Worm (Caenorhabditis elegans) whole organism, mixed stage, embryonic: ENCODE results near the gene ndx-6.
A peak's percentile ranks its signal among the peaks of the same experiment; 100 is the strongest.

ENCODE experiments used
- M03D4.4 ChIP-seq: sonication (generic microtip); optimal IDR thresholded peaks from 2 replicates; lab custom pipeline; 2017; ENCODE audit warnings: mild to moderate bottlenecking, missing genetic modification characterization, missing compliant biosample characterization
- bed-3 ChIP-seq: fragments of 200-800 bp; sonication (Bioruptor generic); optimal IDR thresholded peaks from 3 replicates; lab custom pipeline; 2018; ENCODE audit warnings: mild to moderate bottlenecking, missing genetic modification characterization, moderate library complexity, missing compliant biosample characterization
- blmp-1 ChIP-seq: fragments of 150-350 bp; optimal IDR thresholded peaks from 2 replicates; lab custom pipeline; 2014; ENCODE audit warnings: missing biosample characterization, missing genetic modification characterization
- ceh-39 ChIP-seq: fragments of 150-350 bp; optimal IDR thresholded peaks from 2 replicates; lab custom pipeline; 2014; ENCODE audit warnings: missing biosample characterization, missing genetic modification characterization
- ceh-43 ChIP-seq: fragments of 200-800 bp; sonication (Bioruptor generic); optimal IDR thresholded peaks from 2 replicates; lab custom pipeline; 2018; ENCODE audit warnings: mild to moderate bottlenecking, missing genetic modification characterization, moderate library complexity, missing compliant biosample characterization
- ceh-83 ChIP-seq: fragments of 200-800 bp; sonication (Bioruptor generic); optimal IDR thresholded peaks from 2 replicates; lab custom pipeline; 2018; ENCODE audit warnings: mild to moderate bottlenecking, missing genetic modification characterization, missing compliant biosample characterization
- ces-1 ChIP-seq: fragments of 150-350 bp; optimal IDR thresholded peaks from 2 replicates; lab custom pipeline; 2014; ENCODE audit warnings: missing biosample characterization, missing genetic modification reagents, missing genetic modification characterization
- cnd-1 ChIP-seq: fragments of 200-800 bp; sonication (Bioruptor generic); optimal IDR thresholded peaks from 2 replicates; lab custom pipeline; 2018; ENCODE audit warnings: mild to moderate bottlenecking, missing genetic modification characterization, missing compliant biosample characterization
- drap-1 ChIP-seq: fragments of 200-800 bp; sonication (Bioruptor generic); optimal IDR thresholded peaks from 3 replicates; lab custom pipeline; 2018; ENCODE audit warnings: mild to moderate bottlenecking, missing genetic modification characterization, missing compliant biosample characterization
- elt-1 ChIP-seq: sonication (generic microtip); optimal IDR thresholded peaks from 2 replicates; lab custom pipeline; 2017; ENCODE audit warnings: missing genetic modification characterization, mild to moderate bottlenecking, missing compliant biosample characterization, antibody characterized with exemption, moderate library complexity, borderline replicate concordance; ENCODE audit not compliant: insufficient read depth
- elt-3 ChIP-seq: fragments of 150-350 bp; optimal IDR thresholded peaks from 2 replicates; lab custom pipeline; 2014; ENCODE audit warnings: missing biosample characterization, missing genetic modification characterization
- flh-1 ChIP-seq: fragments of 200-800 bp; sonication (Bioruptor generic); optimal IDR thresholded peaks from 2 replicates; lab custom pipeline; 2018; ENCODE audit warnings: mild to moderate bottlenecking, missing genetic modification characterization, moderate library complexity, missing compliant biosample characterization
- ham-2 ChIP-seq: fragments of 200-800 bp; sonication (Bioruptor generic); optimal IDR thresholded peaks from 2 replicates; lab custom pipeline; 2018; ENCODE audit warnings: mild to moderate bottlenecking, missing genetic modification characterization, missing compliant biosample characterization
- hlh-1 ChIP-seq: fragments of 150-350 bp; optimal IDR thresholded peaks from 2 replicates; lab custom pipeline; 2014; ENCODE audit warnings: missing biosample characterization, missing genetic modification reagents, missing genetic modification characterization
- lin-13 ChIP-seq: fragments of 150-350 bp; optimal IDR thresholded peaks from 2 replicates; lab custom pipeline; 2014; ENCODE audit warnings: missing biosample characterization, missing genetic modification characterization
- lin-32 ChIP-seq: fragments of 200-800 bp; sonication (Bioruptor generic); optimal IDR thresholded peaks from 2 replicates; lab custom pipeline; 2018; ENCODE audit warnings: mild to moderate bottlenecking, missing genetic modification characterization, missing compliant biosample characterization
- lsy-2 ChIP-seq: fragments of 150-350 bp; optimal IDR thresholded peaks from 2 replicates; lab custom pipeline; 2014; ENCODE audit warnings: missing biosample characterization, missing genetic modification characterization
- mab-5 ChIP-seq: fragments of 150-350 bp; optimal IDR thresholded peaks from 2 replicates; lab custom pipeline; 2014; ENCODE audit warnings: missing biosample characterization, missing genetic modification characterization
- mep-1 ChIP-seq: fragments of 150-350 bp; optimal IDR thresholded peaks from 2 replicates; lab custom pipeline; 2017; ENCODE audit warnings: missing biosample characterization, missing genetic modification reagents, missing genetic modification characterization, inconsistent platforms
- mls-2 ChIP-seq: sonication (generic microtip); optimal IDR thresholded peaks from 2 replicates; lab custom pipeline; 2016; ENCODE audit warnings: mild to moderate bottlenecking, missing genetic modification characterization, moderate library complexity, missing compliant biosample characterization
- nhr-12 ChIP-seq: fragments of 150-350 bp; optimal IDR thresholded peaks from 2 replicates; lab custom pipeline; 2014; ENCODE audit warnings: missing biosample characterization, missing genetic modification characterization
- nhr-2 ChIP-seq: fragments of 150-350 bp; optimal IDR thresholded peaks from 2 replicates; lab custom pipeline; 2014; ENCODE audit warnings: missing biosample characterization, missing genetic modification characterization
- nhr-237 ChIP-seq: fragments of 150-350 bp; optimal IDR thresholded peaks from 2 replicates; lab custom pipeline; 2014; ENCODE audit warnings: missing biosample characterization, missing genetic modification characterization
- nhr-28 ChIP-seq: fragments of 150-350 bp; optimal IDR thresholded peaks from 2 replicates; lab custom pipeline; 2014; ENCODE audit warnings: missing biosample characterization, missing genetic modification characterization
- nhr-76 ChIP-seq: sonication (generic microtip); optimal IDR thresholded peaks from 2 replicates; lab custom pipeline; 2017; ENCODE audit warnings: missing biosample characterization, missing genetic modification characterization
- pha-4 ChIP-seq: fragments of 150-350 bp; optimal IDR thresholded peaks from 2 replicates; lab custom pipeline; 2018; ENCODE audit warnings: missing biosample characterization, missing genetic modification reagents, missing genetic modification characterization
- sem-2 ChIP-seq: fragments of 200-800 bp; sonication (Bioruptor generic); optimal IDR thresholded peaks from 2 replicates; lab custom pipeline; 2018; ENCODE audit warnings: mild to moderate bottlenecking, missing genetic modification characterization, missing compliant biosample characterization
- snpc-4 ChIP-seq: fragments of 150-350 bp; optimal IDR thresholded peaks from 2 replicates; lab custom pipeline; 2014; ENCODE audit warnings: missing biosample characterization, missing genetic modification characterization
- sptf-1 ChIP-seq: sonication (generic microtip); optimal IDR thresholded peaks from 2 replicates; lab custom pipeline; 2017; ENCODE audit warnings: mild to moderate bottlenecking, missing genetic modification characterization, moderate library complexity, missing compliant biosample characterization
- tbx-8 ChIP-seq: fragments of 200-800 bp; sonication (Bioruptor generic); optimal IDR thresholded peaks from 2 replicates; lab custom pipeline; 2018; ENCODE audit warnings: mild to moderate bottlenecking, missing genetic modification characterization, moderate library complexity, missing compliant biosample characterization
- unc-120 ChIP-seq: sonication (generic microtip); optimal IDR thresholded peaks from 2 replicates; lab custom pipeline; 2017; ENCODE audit warnings: missing genetic modification characterization, missing compliant biosample characterization; ENCODE audit not compliant: poor library complexity, severe bottlenecking
- unc-39 ChIP-seq: fragments of 150-350 bp; optimal IDR thresholded peaks from 2 replicates; lab custom pipeline; 2014; ENCODE audit warnings: missing biosample characterization, missing genetic modification characterization
- unc-62 ChIP-seq: fragments of 150-350 bp; optimal IDR thresholded peaks from 2 replicates; lab custom pipeline; 2014; ENCODE audit warnings: missing biosample characterization, missing genetic modification reagents, missing genetic modification characterization
- zip-8 ChIP-seq: fragments of 150-350 bp; optimal IDR thresholded peaks from 2 replicates; lab custom pipeline; 2014; ENCODE audit warnings: missing biosample characterization, missing genetic modification characterization
- ztf-11 ChIP-seq: fragments of 150-350 bp; optimal IDR thresholded peaks from 2 replicates; lab custom pipeline; 2014; ENCODE audit warnings: missing biosample characterization, missing genetic modification characterization

Gene ndx-6

DNA sequence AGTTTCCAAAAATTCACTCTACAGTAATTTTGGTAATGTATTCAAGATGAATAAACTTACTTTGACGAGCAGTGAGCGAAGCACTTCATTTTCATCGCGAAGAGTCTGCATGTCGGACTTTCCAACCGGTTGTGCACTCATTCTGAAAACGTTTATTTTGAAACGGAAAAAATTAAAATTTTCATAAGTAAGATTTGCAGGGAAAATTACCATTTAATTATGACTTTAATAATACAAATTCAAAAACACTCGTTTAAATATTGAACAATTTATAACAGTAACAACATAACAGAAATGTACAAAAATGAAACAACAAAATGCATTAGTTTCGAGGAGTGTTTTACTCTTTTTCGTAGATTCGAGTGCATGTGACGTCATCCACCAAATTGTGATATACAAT is 22.8 kb upstream of the ndx-6 start, which contains the start of the genes EEED8.13 and EEED8.18:
Gene EEED8.13 (minus strand): TSS at position 101 of the 400 bp plus-strand sequence.
Gene EEED8.18 (minus strand): TSS at position 144 of the 400 bp plus-strand sequence.
- no peak for TF ChIP-seq nhr-28
- TF ChIP-seq zip-8 (tag; lab: Kevin White, UChicago): peak; percentile 32
- TF ChIP-seq cnd-1 (tag; lab: Kevin White, UChicago): no peak
- no peak for TF ChIP-seq flh-1 (GFP tag; lab: Kevin White, UChicago)
- no peak for TF ChIP-seq ham-2 (GFP tag; lab: Kevin White, UChicago)
- no peak for TF ChIP-seq nhr-2 (tag; lab: Kevin White, UChicago)
- TF ChIP-seq unc-39 (tag; lab: Kevin White, UChicago): no peak

DNA sequence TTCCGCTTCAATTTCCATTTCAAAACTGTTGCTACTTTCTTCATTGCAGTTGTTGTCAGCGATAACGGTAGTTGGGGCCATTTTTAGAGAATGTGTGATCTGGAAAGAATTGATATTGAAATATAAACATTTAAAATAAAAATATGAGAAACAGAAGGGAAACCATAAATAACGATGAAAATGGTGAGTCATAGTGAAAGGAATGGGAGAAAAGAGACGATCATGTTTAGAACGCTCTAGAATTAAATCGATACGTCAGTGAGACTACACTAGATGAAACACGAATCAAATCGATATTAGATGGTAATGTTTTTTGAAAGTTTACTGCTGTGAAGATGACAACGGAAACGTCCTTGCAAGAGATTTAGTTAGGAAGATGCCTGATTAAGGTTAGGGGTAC is 19.2 kb upstream of the ndx-6 start, which contains the start of the genes EEED8.12 and EEED8.4:
Gene EEED8.12 (minus strand): TSS at position 101 of the 400 bp plus-strand sequence.
Gene EEED8.4 (plus strand): TSS at position 396 of the 400 bp plus-strand sequence.
- TF ChIP-seq nhr-12 (tag; lab: Kevin White, UChicago): no peak
- no peak for TF ChIP-seq tbx-8 (GFP tag; lab: Kevin White, UChicago)
- TF ChIP-seq zip-8 (tag; lab: Kevin White, UChicago): no peak

DNA sequence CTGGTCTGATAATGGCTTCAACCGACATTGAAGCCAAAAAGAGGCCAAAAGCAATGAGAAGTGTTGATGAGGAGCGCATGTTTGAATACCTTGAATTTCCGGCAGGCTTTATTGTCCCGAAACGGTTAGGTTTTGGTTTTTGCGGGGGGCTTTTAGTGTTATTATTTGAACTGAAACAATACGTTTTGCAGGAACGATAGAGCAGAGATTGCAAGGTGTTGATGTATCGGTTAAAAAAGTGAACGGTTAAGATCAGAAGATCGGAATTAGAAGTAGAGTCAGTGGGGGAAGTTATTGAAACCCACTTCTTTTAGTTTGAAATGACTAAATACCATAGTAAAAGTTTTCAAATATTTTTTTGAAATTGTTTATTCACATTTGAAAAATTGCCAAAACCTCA is 17.9 kb upstream of the ndx-6 start, which contains the start of gene clec-141:
Gene clec-141 (minus strand): TSS at position 101 of the 400 bp plus-strand sequence.
- no peak for TF ChIP-seq ceh-83
- no peak for TF ChIP-seq mep-1 (tag; lab: Kevin White, UChicago)
- no peak for TF ChIP-seq M03D4.4
- no peak for TF ChIP-seq blmp-1 (tag; lab: Kevin White, UChicago)
- TF ChIP-seq hlh-1 (tag; lab: Kevin White, UChicago): no peak
- no peak for TF ChIP-seq drap-1 (GFP tag; lab: Kevin White, UChicago)
- no peak for TF ChIP-seq lin-32 (GFP tag; lab: Kevin White, UChicago)
- no peak for TF ChIP-seq bed-3 (GFP tag; lab: Kevin White, UChicago)
- no peak for TF ChIP-seq elt-1
- no peak for TF ChIP-seq nhr-76
- no peak for TF ChIP-seq nhr-12 (tag; lab: Kevin White, UChicago)
- no peak for TF ChIP-seq nhr-2 (tag; lab: Kevin White, UChicago)
- TF ChIP-seq unc-62: no peak
- TF ChIP-seq mls-2 (tag; lab: Kevin White, UChicago): no peak
- TF ChIP-seq sem-2 (GFP tag; lab: Kevin White, UChicago): no peak
- TF ChIP-seq sptf-1 (tag; lab: Kevin White, UChicago): no peak
- TF ChIP-seq lsy-2: no peak
- no peak for TF ChIP-seq ceh-39 (tag; lab: Kevin White, UChicago)
- TF ChIP-seq nhr-237 (tag; lab: Kevin White, UChicago): no peak
- TF ChIP-seq unc-120 (tag; lab: Kevin White, UChicago): no peak

DNA sequence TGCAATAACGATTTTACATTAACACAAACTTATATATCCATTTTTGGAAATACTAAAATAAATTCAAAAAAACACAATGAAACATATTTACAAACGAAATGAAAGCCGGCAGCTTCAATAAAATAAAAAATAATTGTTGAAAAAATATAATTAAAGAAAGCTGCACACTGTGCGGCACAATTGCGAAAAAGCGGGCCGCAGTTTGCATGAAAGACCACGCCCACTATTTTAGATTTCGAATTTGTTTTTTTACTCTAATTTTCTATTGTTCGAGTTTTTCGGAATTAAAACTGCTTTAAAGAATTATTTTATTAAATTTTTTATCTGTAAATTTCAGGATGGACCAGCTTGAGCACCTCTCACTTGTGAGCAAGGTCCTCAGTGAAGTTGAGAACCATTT is 9.5 kb upstream of the ndx-6 start, which contains the start of gene mog-5:
Gene mog-5 (plus strand): TSS at position 338 of the 400 bp plus-strand sequence.
- TF ChIP-seq zip-8 (tag; lab: Kevin White, UChicago) (no peak), sptf-1 (tag; lab: Kevin White, UChicago) (no peak), snpc-4 (tag; lab: Kevin White, UChicago) (no peak), lin-32 (GFP tag; lab: Kevin White, UChicago) (no peak), nhr-76 (no peak), nhr-28 (no peak), nhr-12 (tag; lab: Kevin White, UChicago) (no peak), lin-13 (no peak), lsy-2 (peak; percentile 15), elt-3 (tag; lab: Kevin White, UChicago) (no peak), unc-120 (tag; lab: Kevin White, UChicago) (no peak), blmp-1 (tag; lab: Kevin White, UChicago) (peak; percentile 18), ceh-43 (GFP tag; lab: Kevin White, UChicago) (peak; percentile 86), ceh-39 (tag; lab: Kevin White, UChicago) (no peak), mab-5 (no peak), mep-1 (tag; lab: Kevin White, UChicago) (peak; percentile 33), ces-1 (GFP tag; lab: Kevin White, UChicago) (peak; percentile 74), mls-2 (tag; lab: Kevin White, UChicago) (no peak), nhr-237 (tag; lab: Kevin White, UChicago) (peak; percentile 8), M03D4.4 (peak; percentile 74), hlh-1 (tag; lab: Kevin White, UChicago) (peak; percentile 52), elt-1 (no peak), ceh-83 (no peak), flh-1 (GFP tag; lab: Kevin White, UChicago) (no peak), cnd-1 (tag; lab: Kevin White, UChicago) (no peak), drap-1 (GFP tag; lab: Kevin White, UChicago) (peak; percentile 40), unc-39 (tag; lab: Kevin White, UChicago) (no peak), pha-4 (no peak), tbx-8 (GFP tag; lab: Kevin White, UChicago) (no peak), unc-62 (no peak), ham-2 (GFP tag; lab: Kevin White, UChicago) (peak; percentile 58), ztf-11 (tag; lab: Kevin White, UChicago) (no peak), bed-3 (GFP tag; lab: Kevin White, UChicago) (peak; percentile 40), nhr-2 (tag; lab: Kevin White, UChicago) (no peak), sem-2 (GFP tag; lab: Kevin White, UChicago) (peak; percentile 16)
